Fruit fly (Drosophila melanogaster): Measurements from ENCODE around the gene CG1801.

DNA sequence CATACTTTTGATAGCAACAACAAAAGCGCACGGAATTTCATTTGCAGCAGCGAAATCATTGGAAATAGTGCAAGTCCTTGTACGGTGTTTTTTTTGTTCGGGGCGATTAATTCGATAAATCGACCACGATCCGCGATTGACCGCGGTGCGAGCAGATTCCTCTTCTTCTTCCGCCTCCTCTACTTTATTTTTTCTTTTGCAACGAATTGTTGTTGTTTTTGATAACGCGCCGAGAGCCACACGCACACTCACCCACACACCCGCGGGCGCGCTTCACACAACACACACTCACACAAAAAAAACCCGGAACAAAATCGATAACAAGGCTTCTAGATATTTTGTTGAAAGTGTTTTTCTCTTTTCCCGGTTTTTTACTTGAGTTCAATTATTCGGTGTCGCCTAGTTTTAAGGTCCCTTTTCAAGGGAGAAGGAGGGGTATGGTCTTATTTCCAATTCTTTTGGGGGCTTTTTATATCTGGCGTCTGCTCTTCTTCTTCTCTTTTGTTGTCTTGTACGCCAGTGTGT, 5.9 kb upstream of the CG1801 start:
- TF ChIP-seq CG8478 (optimal IDR thresholded peaks at IDR 0.05) (no peak), CTCF (optimal IDR thresholded peaks at IDR 0.05) (no peak)
